In genomic region chr3R:30021009-30021408, dm6 we compare ENCODE assay signal across 5 fruit fly cellular contexts.
TF ChIP-seq lines count a peak whose summit lies in the region.

No protein-coding gene starts in this region.

- TF ChIP-seq CTCF in whole organism, embryonic (GFP tag; optimal IDR thresholded peaks at IDR 0.05; lab: Kevin White, UChicago), result no peak

TF ChIP-seq in whole organism, adult, 20 proteins besides CTCF, POLR2A, EP300 and RAD21:
- no peak for TF ChIP-seq Hr96 (GFP tag; optimal IDR thresholded peaks at IDR 0.05; lab: Kevin White, UChicago)
- TF ChIP-seq kay (GFP tag; lab: Kevin White, UChicago; ENCODE audit: borderline replicate concordance), result no peak
- peak; percentile 89 for TF ChIP-seq tj (GFP tag; optimal IDR thresholded peaks at IDR 0.05; lab: Kevin White, UChicago)
- no peak for TF ChIP-seq CG1620 (GFP tag; optimal IDR thresholded peaks at IDR 0.05; lab: Kevin White, UChicago)
- TF ChIP-seq CG11617 (GFP tag; optimal IDR thresholded peaks at IDR 0.05; lab: Kevin White, UChicago), result no peak
- peak; percentile 19 for TF ChIP-seq bab1 (GFP tag; optimal IDR thresholded peaks at IDR 0.05; lab: Kevin White, UChicago)

TF ChIP-seq in whole organism, embryonic, 481 proteins besides CTCF, POLR2A, EP300 and RAD21 (continues in another document):
- TF ChIP-seq CG11093 (GFP tag; IDR thresholded peaks at IDR 0.05; lab: Robert Waterston, UW) (no peak), dmrt99B (tag; optimal IDR thresholded peaks at IDR 0.05; lab: Kevin White, UChicago) (peak; percentile 43), B-H2 (GFP tag; optimal IDR thresholded peaks at IDR 0.05; lab: Kevin White, UChicago) (no peak), H15 (GFP tag; IDR thresholded peaks at IDR 0.05; lab: Robert Waterston, UW) (no peak), bab2 (GFP tag; optimal IDR thresholded peaks at IDR 0.05; lab: Kevin White, UChicago) (no peak), Awh (GFP tag; IDR thresholded peaks at IDR 0.05; lab: Robert Waterston, UW) (0 out of 2 replicates have a peak, but pooled peaks have one; percentile 46), sens-2 (GFP tag; IDR thresholded peaks at IDR 0.05; lab: Robert Waterston, UW) (no peak), CG6689 (GFP tag; IDR thresholded peaks at IDR 0.05; lab: Robert Waterston, UW) (peak; percentile 44; the same call in 1 of the 2 replicates), Doc3 (GFP tag; IDR thresholded peaks at IDR 0.05; lab: Robert Waterston, UW; ENCODE audit: partially characterized antibody) (no peak), fd64A (GFP tag; optimal IDR thresholded peaks at IDR 0.05; lab: Kevin White, UChicago) (no peak), CG2889 (GFP tag; IDR thresholded peaks at IDR 0.05; lab: Robert Waterston, UW) (no peak), CG6683 (GFP tag; optimal IDR thresholded peaks at IDR 0.05; lab: Kevin White, UChicago) (no peak), Poxn (GFP tag; IDR thresholded peaks at IDR 0.05; lab: Robert Waterston, UW) (no peak), CG7745 (tag; optimal IDR thresholded peaks at IDR 0.05; lab: Kevin White, UChicago) (no peak), CG8281 (tag; optimal IDR thresholded peaks at IDR 0.05; lab: Kevin White, UChicago) (no peak), CG10979 (tag; optimal IDR thresholded peaks at IDR 0.05; lab: Kevin White, UChicago) (peak; percentile 10), pum (GFP tag; optimal IDR thresholded peaks at IDR 0.05; lab: Kevin White, UChicago) (no peak), lilli (GFP tag; optimal IDR thresholded peaks at IDR 0.05; lab: Kevin White, UChicago) (no peak), CG14965 (GFP tag; optimal IDR thresholded peaks at IDR 0.05; lab: Kevin White, UChicago; ENCODE audit: borderline replicate concordance) (no peak), ranshi (GFP tag; IDR thresholded peaks at IDR 0.05; lab: Robert Waterston, UW) (peak; percentile 9; the same call in 1 of the 2 replicates), jing (GFP tag; optimal IDR thresholded peaks at IDR 0.05; lab: Kevin White, UChicago) (no peak)

TF ChIP-seq in whole organism, prepupa, 60 proteins besides CTCF, POLR2A, EP300 and RAD21 (continues in another document):
- TF ChIP-seq Gug (GFP tag; IDR thresholded peaks at IDR 0.05; lab: Robert Waterston, UW) (peak; percentile 50; the same call in 1 of the 2 replicates), esn (GFP tag; optimal IDR thresholded peaks at IDR 0.05; lab: Kevin White, UChicago) (peak; percentile 18), CG6163 (GFP tag; IDR thresholded peaks at IDR 0.05; lab: Robert Waterston, UW) (peak; percentile 74; the same call in 2 of the 3 replicates), Eip93F (GFP tag; optimal IDR thresholded peaks at IDR 0.05; lab: Kevin White, UChicago) (no peak), CG9139 (GFP tag; optimal IDR thresholded peaks at IDR 0.05; lab: Kevin White, UChicago) (no peak), Hr39 (GFP tag; optimal IDR thresholded peaks at IDR 0.05; lab: Kevin White, UChicago) (peak; percentile 8), vri (GFP tag; optimal IDR thresholded peaks at IDR 0.05; lab: Kevin White, UChicago) (no peak), CG11294 (GFP tag; IDR thresholded peaks at IDR 0.05; lab: Robert Waterston, UW) (peak; percentile 12; the same call in 1 of the 2 replicates), CG7368 (GFP tag; optimal IDR thresholded peaks at IDR 0.05; lab: Kevin White, UChicago) (no peak), pdm3 (GFP tag; optimal IDR thresholded peaks at IDR 0.05; lab: Kevin White, UChicago) (no peak), svp (GFP tag; lab: Kevin White, UChicago) (peak; percentile 52), dac (GFP tag; optimal IDR thresholded peaks at IDR 0.05; lab: Kevin White, UChicago) (peak; percentile 13), CG8319 (GFP tag; optimal IDR thresholded peaks at IDR 0.05; lab: Kevin White, UChicago) (no peak), Met (GFP tag; optimal IDR thresholded peaks at IDR 0.05; lab: Kevin White, UChicago) (peak; percentile 31), net (GFP tag; optimal IDR thresholded peaks at IDR 0.05; lab: Kevin White, UChicago) (peak; percentile 33), CG6276 (GFP tag; optimal IDR thresholded peaks at IDR 0.05; lab: Kevin White, UChicago) (peak; percentile 56), CG6808 (GFP tag; optimal IDR thresholded peaks at IDR 0.05; lab: Kevin White, UChicago) (no peak), CG10631 (GFP tag; optimal IDR thresholded peaks at IDR 0.05; lab: Kevin White, UChicago) (peak; percentile 12), Eip75B (GFP tag; optimal IDR thresholded peaks at IDR 0.05; lab: Kevin White, UChicago) (no peak), achi (GFP tag; optimal IDR thresholded peaks at IDR 0.05; lab: Kevin White, UChicago) (peak; percentile 1), Smox (GFP tag; optimal IDR thresholded peaks at IDR 0.05; lab: Kevin White, UChicago) (peak; percentile 14), CG6792 (GFP tag; optimal IDR thresholded peaks at IDR 0.05; lab: Kevin White, UChicago) (peak; percentile 24)

TF ChIP-seq in whole organism, pupa, 21 proteins besides CTCF, POLR2A, EP300 and RAD21:
- TF ChIP-seq CG13204 (GFP tag; optimal IDR thresholded peaks at IDR 0.05; lab: Kevin White, UChicago) (no peak), EcR (GFP tag; optimal IDR thresholded peaks at IDR 0.05; lab: Kevin White, UChicago) (no peak), D1 (tag; optimal IDR thresholded peaks at IDR 0.05; lab: Kevin White, UChicago) (no peak), fd96Ca (GFP tag; IDR thresholded peaks at IDR 0.05; lab: Robert Waterston, UW) (peak; percentile 37; the same call in 1 of the 3 replicates), Pif1A (GFP tag; optimal IDR thresholded peaks at IDR 0.05; lab: Kevin White, UChicago) (no peak), CG10348 (GFP tag; IDR thresholded peaks at IDR 0.05; lab: Robert Waterston, UW) (no peak), CG32121 (GFP tag; IDR thresholded peaks at IDR 0.05; lab: Robert Waterston, UW) (peak; percentile 73), CG15710 (tag; optimal IDR thresholded peaks at IDR 0.05; lab: Kevin White, UChicago) (peak; percentile 9), Ets98B (GFP tag; IDR thresholded peaks at IDR 0.05; lab: Robert Waterston, UW) (peak; percentile 57), CG4496 (GFP tag; IDR thresholded peaks at IDR 0.05; lab: Robert Waterston, UW) (peak; percentile 64; the same call in 2 of the 3 replicates), CG14655 (GFP tag; optimal IDR thresholded peaks at IDR 0.05; lab: Kevin White, UChicago) (no peak), gl (tag; optimal IDR thresholded peaks at IDR 0.05; lab: Kevin White, UChicago) (no peak), CG8159 (tag; optimal IDR thresholded peaks at IDR 0.05; lab: Kevin White, UChicago) (peak; percentile 27), Snoo (tag; optimal IDR thresholded peaks at IDR 0.05; lab: Kevin White, UChicago) (no peak), CG17806 (tag; optimal IDR thresholded peaks at IDR 0.05; lab: Kevin White, UChicago) (peak; percentile 8), CG9948 (tag; optimal IDR thresholded peaks at IDR 0.05; lab: Kevin White, UChicago) (peak; percentile 20), CG8301 (tag; optimal IDR thresholded peaks at IDR 0.05; lab: Kevin White, UChicago) (peak; percentile 44), CG12605 (GFP tag; IDR thresholded peaks at IDR 0.05; lab: Robert Waterston, UW) (no peak), CG34367 (tag; optimal IDR thresholded peaks at IDR 0.05; lab: Kevin White, UChicago) (no peak), Pif1B (GFP tag; optimal IDR thresholded peaks at IDR 0.05; lab: Kevin White, UChicago) (no peak), rn (GFP tag; IDR thresholded peaks at IDR 0.05; lab: Robert Waterston, UW) (0 out of 2 replicates have a peak, but pooled peaks have one; percentile 21)

TF ChIP-seq in whole organism, wandering third instar larva, 38 proteins besides CTCF, POLR2A, EP300 and RAD21:
- TF ChIP-seq Rel (GFP tag; optimal IDR thresholded peaks at IDR 0.05; lab: Kevin White, UChicago) (no peak), Rel (tag; optimal IDR thresholded peaks at IDR 0.05; lab: Kevin White, UChicago) (no peak), foxo (GFP tag; optimal IDR thresholded peaks at IDR 0.05; lab: Kevin White, UChicago) (peak in 1 of 2 experiments; percentile 12), Sp1 (GFP tag; optimal IDR thresholded peaks at IDR 0.05; lab: Kevin White, UChicago) (peak; percentile 7), psq (GFP tag; optimal IDR thresholded peaks at IDR 0.05; lab: Kevin White, UChicago) (peak; percentile 14), rgr (GFP tag; optimal IDR thresholded peaks at IDR 0.05; lab: Kevin White, UChicago) (peak; percentile 33), Abd-B (GFP tag; optimal IDR thresholded peaks at IDR 0.05; lab: Kevin White, UChicago) (no peak), tai (GFP tag; optimal IDR thresholded peaks at IDR 0.05; lab: Kevin White, UChicago) (no peak), ey (GFP tag; optimal IDR thresholded peaks at IDR 0.05; lab: Kevin White, UChicago) (peak; percentile 20), fru (GFP tag; optimal IDR thresholded peaks at IDR 0.05; lab: Kevin White, UChicago) (peak; percentile 22), h (GFP tag; optimal IDR thresholded peaks at IDR 0.05; lab: Kevin White, UChicago) (peak; percentile 38), Hr83 (GFP tag; optimal IDR thresholded peaks at IDR 0.05; lab: Kevin White, UChicago; ENCODE audit: poor library complexity, severe bottlenecking) (no peak)
